Worm (Caenorhabditis elegans): ENCODE results near the gene dpy-9.

- TF ChIP-seq skn-1 (tag; optimal IDR thresholded peaks at IDR 0.05), result no peak
- TF ChIP-seq ZK546.5 (tag; optimal IDR thresholded peaks at IDR 0.05), result no peak
- no peak for TF ChIP-seq sem-4 (tag; optimal IDR thresholded peaks at IDR 0.05)
- no peak for TF ChIP-seq mdl-1 (tag; optimal IDR thresholded peaks at IDR 0.05)
- TF ChIP-seq sma-9 (GFP tag; optimal IDR thresholded peaks at IDR 0.05), result no peak
- no peak for TF ChIP-seq sma-9 (tag; optimal IDR thresholded peaks at IDR 0.05)
- no peak for TF ChIP-seq snpc-4 (tag; optimal IDR thresholded peaks at IDR 0.05)
- TF ChIP-seq nhr-11 (tag; optimal IDR thresholded peaks at IDR 0.05), result no peak
- TF ChIP-seq lin-13 (GFP tag; optimal IDR thresholded peaks at IDR 0.05), result no peak
Observed at ce11 chrIV:244843-245242, 14.2 kb downstream of the dpy-9 start, which contains the start of gene aass-1.
